Worm (Caenorhabditis elegans): ENCODE data around the gene F21D9.8.

F21D9.8 gene

ce11 chrV:19296723-19297122, 16.9 kb upstream of the F21D9.8 start, which contains the start of gene F55C9.6:
F55C9.6 (minus strand) TSS chrV:19296823.
- TF ChIP-seq ets-5 (GFP tag; IDR thresholded peaks at IDR 0.05) = no peak
- TF ChIP-seq snpc-4 (tag; optimal IDR thresholded peaks at IDR 0.05) = no peak
- TF ChIP-seq alr-1 (tag; optimal IDR thresholded peaks at IDR 0.05; ENCODE audit: borderline replicate concordance) = no peak
- no peak for TF ChIP-seq tlp-1 (tag; optimal IDR thresholded peaks at IDR 0.05)
- TF ChIP-seq ceh-90 (tag; optimal IDR thresholded peaks at IDR 0.05) = no peak

- TF ChIP-seq efl-3 (GFP tag; optimal IDR thresholded peaks at IDR 0.05) (no peak), ama-1 (optimal IDR thresholded peaks at IDR 0.05) (no peak), hpl-2 (GFP tag; optimal IDR thresholded peaks at IDR 0.05) (no peak), Y116A8C.19 (tag; optimal IDR thresholded peaks at IDR 0.05; ENCODE audit: borderline replicate concordance) (no peak), unc-30 (tag; optimal IDR thresholded peaks at IDR 0.05) (no peak), pqm-1 (tag; optimal IDR thresholded peaks at IDR 0.05) (no peak), sptf-1 (tag; optimal IDR thresholded peaks at IDR 0.05) (no peak), mep-1 (tag; optimal IDR thresholded peaks at IDR 0.05) (no peak), ceh-82 (tag; optimal IDR thresholded peaks at IDR 0.05) (no peak), xbp-1 (tag; optimal IDR thresholded peaks at IDR 0.05) (no peak), snpc-4 (tag; optimal IDR thresholded peaks at IDR 0.05) (no peak), nhr-90 (tag; optimal IDR thresholded peaks at IDR 0.05; ENCODE audit: poor library complexity) (no peak)
Observed at ce11 chrV:19293025-19293424, 13.2 kb upstream of the F21D9.8 start, which contains the start of gene F55C9.5. F55C9.5 (minus strand) TSS chrV:19293125.

DNA sequence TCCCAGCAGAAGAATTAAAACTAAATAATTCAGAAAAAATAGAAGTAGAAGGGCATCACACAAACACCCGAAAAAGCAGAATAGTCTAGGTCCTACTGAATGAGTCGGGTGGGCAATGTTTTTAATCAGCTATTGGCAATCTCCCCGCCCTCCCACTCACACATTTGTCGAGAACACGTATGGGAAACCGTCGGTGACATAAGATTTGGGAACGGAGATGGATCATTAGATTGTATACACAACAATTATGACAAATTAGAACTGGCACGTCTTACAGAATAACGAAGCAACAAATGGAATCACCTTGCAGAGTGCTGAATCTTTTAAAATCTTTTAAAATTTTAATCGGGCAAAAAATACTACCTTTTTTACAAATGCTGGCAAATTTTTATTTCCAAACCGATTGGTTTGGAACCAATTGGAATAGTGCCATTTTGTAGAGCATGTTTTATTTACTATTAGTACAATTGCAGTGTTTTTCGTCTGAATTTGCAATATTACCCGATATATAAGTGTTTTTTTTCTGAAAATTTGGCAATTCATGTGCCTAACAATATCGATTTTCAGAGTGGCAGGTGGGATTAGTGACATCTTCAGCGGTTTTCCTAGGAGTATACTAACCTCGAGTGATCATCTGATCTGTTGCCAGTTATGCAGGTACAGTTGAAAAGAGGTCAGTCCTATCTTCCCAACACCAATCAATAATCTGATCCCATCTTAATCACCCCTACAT, 8.5 kb upstream of the F21D9.8 start, which contains the start of the genes F55C9.3 and fbxb-57:
Gene F55C9.3, minus strand, starts transcription at position 101 of the 733 bp plus-strand sequence.
Gene fbxb-57, plus strand, starts transcription at position 683 of the 733 bp plus-strand sequence.
- TF ChIP-seq ztf-11 (tag; optimal IDR thresholded peaks at IDR 0.05) (no peak), irx-1 (tag; optimal IDR thresholded peaks at IDR 0.05) (no peak)

ce11 chrV:19285921-19286320, 6.1 kb upstream of the F21D9.8 start:
- TF ChIP-seq nhr-90 (tag; optimal IDR thresholded peaks at IDR 0.05; ENCODE audit: poor library complexity) (no peak), lsy-2 (tag; optimal IDR thresholded peaks at IDR 0.05) (no peak), unc-86 (tag; optimal IDR thresholded peaks at IDR 0.05) (no peak), ztf-4 (tag; optimal IDR thresholded peaks at IDR 0.05) (no peak), unc-62 (GFP tag; optimal IDR thresholded peaks at IDR 0.05) (no peak), skn-1 (tag; optimal IDR thresholded peaks at IDR 0.05) (no peak), nhr-11 (tag; optimal IDR thresholded peaks at IDR 0.05) (no peak), grh-1 (GFP tag; IDR thresholded peaks at IDR 0.05) (no peak), fkh-10 (GFP tag; optimal IDR thresholded peaks at IDR 0.05) (no peak), aly-2 (tag; optimal IDR thresholded peaks at IDR 0.05) (no peak), blmp-1 (tag; optimal IDR thresholded peaks at IDR 0.05) (no peak), aha-1 (tag; optimal IDR thresholded peaks at IDR 0.05) (no peak), mef-2 (tag; optimal IDR thresholded peaks at IDR 0.05) (no peak), Y116A8C.19 (tag; optimal IDR thresholded peaks at IDR 0.05; ENCODE audit: borderline replicate concordance) (no peak), ceh-82 (tag; optimal IDR thresholded peaks at IDR 0.05) (no peak), snu-23 (GFP tag; optimal IDR thresholded peaks at IDR 0.05) (no peak), zip-4 (GFP tag; optimal IDR thresholded peaks at IDR 0.05) (no peak), fkh-4 (tag; optimal IDR thresholded peaks at IDR 0.05; ENCODE audit: borderline replicate concordance) (no peak), mab-9 (GFP tag; IDR thresholded peaks at IDR 0.05) (no peak), egl-13 (tag; optimal IDR thresholded peaks at IDR 0.05) (no peak)

DNA sequence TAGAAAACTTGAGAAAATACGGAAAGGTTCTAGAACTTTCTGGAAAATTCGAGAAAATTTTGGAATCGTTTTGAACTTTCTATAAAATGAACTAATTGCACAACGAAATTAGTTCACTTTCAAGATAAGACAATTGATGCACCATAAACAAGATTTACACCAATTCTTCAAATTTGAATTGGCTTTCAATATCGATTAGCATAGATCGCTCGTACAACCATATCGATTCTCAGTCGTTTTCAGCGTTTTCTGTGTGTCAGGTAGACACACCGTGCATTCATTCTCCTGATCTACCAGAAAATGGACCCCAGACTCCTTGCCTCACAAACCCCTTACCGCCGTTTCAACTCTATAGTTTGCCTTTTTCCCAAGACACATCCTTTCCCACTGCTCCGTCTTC, 2.5 kb upstream of the F21D9.8 start, which contains the start of gene fbxb-117:
Gene fbxb-117, plus strand, starts transcription at position 301 of the 400 bp plus-strand sequence.
- TF ChIP-seq fkh-4 (tag; optimal IDR thresholded peaks at IDR 0.05; ENCODE audit: borderline replicate concordance) = no peak
- no peak for TF ChIP-seq aha-1 (tag; optimal IDR thresholded peaks at IDR 0.05)
- TF ChIP-seq tbx-2 (tag; optimal IDR thresholded peaks at IDR 0.05) = no peak
- TF ChIP-seq nhr-90 (tag; optimal IDR thresholded peaks at IDR 0.05; ENCODE audit: poor library complexity) = no peak
- TF ChIP-seq pag-3 (tag; optimal IDR thresholded peaks at IDR 0.05; ENCODE audit: borderline replicate concordance, insufficient read depth) = no peak
- TF ChIP-seq ztf-11 (tag; optimal IDR thresholded peaks at IDR 0.05) = no peak
- no peak for TF ChIP-seq nhr-19 (GFP tag; conservative IDR thresholded peaks at IDR 0.05)
- no peak for TF ChIP-seq rnt-1 (tag; optimal IDR thresholded peaks at IDR 0.05)
- no peak for TF ChIP-seq nhr-12 (tag; optimal IDR thresholded peaks at IDR 0.05)
- no peak for TF ChIP-seq zag-1 (tag; optimal IDR thresholded peaks at IDR 0.05)
